Worm (Caenorhabditis elegans) whole organism, early embryonic: ENCODE data around the gene abf-5.

Experiments used
- aly-1 ChIP-seq: sonication (generic microtip); optimal IDR thresholded peaks from 2 replicates; lab custom pipeline; 2016; ENCODE audit warnings: missing genetic modification characterization, missing compliant biosample characterization
- ama-1 ChIP-seq: fragments of 150-350 bp; optimal IDR thresholded peaks from 2 replicates; lab custom pipeline; 2014
- ceh-36 ChIP-seq: sonication (generic microtip); optimal IDR thresholded peaks from 2 replicates; lab custom pipeline; 2016; ENCODE audit warnings: missing genetic modification characterization, inconsistent platforms, missing compliant biosample characterization
- ets-7 ChIP-seq: sonication (generic microtip); optimal IDR thresholded peaks from 2 replicates; lab custom pipeline; 2016; ENCODE audit warnings: missing genotype, missing genetic modification characterization, missing compliant biosample characterization
- flt-1 ChIP-seq: fragments of 200-800 bp; sonication (Bioruptor generic); IDR thresholded peaks from 2 replicates; pipeline ENCODE4 v1.3.6; 2022; ENCODE audit warnings: missing genetic modification characterization, missing compliant biosample characterization
- hmbx-1 ChIP-seq: sonication (generic microtip); optimal IDR thresholded peaks from 2 replicates; lab custom pipeline; 2016; ENCODE audit warnings: mild to moderate bottlenecking, missing genetic modification characterization, missing compliant biosample characterization
- hnd-1 ChIP-seq: sonication (generic microtip); optimal IDR thresholded peaks from 2 replicates; lab custom pipeline; 2016; ENCODE audit warnings: missing genetic modification characterization, missing compliant biosample characterization
- pes-1 ChIP-seq: fragments of 200-800 bp; sonication (Bioruptor generic); IDR thresholded peaks from 2 replicates; pipeline ENCODE4 v1.3.6; 2022; ENCODE audit warnings: missing genetic modification reagents, missing genetic modification characterization, missing compliant biosample characterization
- sea-1 ChIP-seq: fragments of 200-800 bp; sonication (Bioruptor generic); conservative IDR thresholded peaks from 2 replicates; pipeline ENCODE4 v1.3.6; 2022; ENCODE audit warnings: missing genetic modification characterization, missing compliant biosample characterization
- tbx-11 ChIP-seq: fragments of 200-800 bp; sonication (Bioruptor generic); IDR thresholded peaks from 2 replicates; pipeline ENCODE4 v1.3.6; 2022; ENCODE audit warnings: missing genetic modification characterization, missing compliant biosample characterization
- tbx-37 ChIP-seq: fragments of 200-800 bp; sonication (Bioruptor generic); conservative IDR thresholded peaks from 2 replicates; pipeline ENCODE4 v1.3.6; 2022; ENCODE audit warnings: missing genetic modification reagents, missing genetic modification characterization, missing compliant biosample characterization

- TF ChIP-seq hmbx-1 (tag; lab: Kevin White, UChicago) (no peak), sea-1 (no peak), ama-1 (lab: Kevin White, UChicago) (no peak), ets-7 (tag; lab: Kevin White, UChicago) (no peak), pes-1 (no peak), flt-1 (no peak), ceh-36 (no peak), tbx-11 (GFP tag; lab: Robert Waterston, UW) (no peak), aly-1 (tag; lab: Kevin White, UChicago) (no peak), hnd-1 (tag; lab: Kevin White, UChicago) (no peak), tbx-37 (GFP tag; lab: Robert Waterston, UW) (no peak)
These were observed 1.1 kb downstream of the abf-5 start, which contains the start of gene abf-6 for ce11 chrX:12793796-12794195.
